Worm (Caenorhabditis elegans): ENCODE measurements around the gene F18E9.8.

F18E9.8 gene

DNA sequence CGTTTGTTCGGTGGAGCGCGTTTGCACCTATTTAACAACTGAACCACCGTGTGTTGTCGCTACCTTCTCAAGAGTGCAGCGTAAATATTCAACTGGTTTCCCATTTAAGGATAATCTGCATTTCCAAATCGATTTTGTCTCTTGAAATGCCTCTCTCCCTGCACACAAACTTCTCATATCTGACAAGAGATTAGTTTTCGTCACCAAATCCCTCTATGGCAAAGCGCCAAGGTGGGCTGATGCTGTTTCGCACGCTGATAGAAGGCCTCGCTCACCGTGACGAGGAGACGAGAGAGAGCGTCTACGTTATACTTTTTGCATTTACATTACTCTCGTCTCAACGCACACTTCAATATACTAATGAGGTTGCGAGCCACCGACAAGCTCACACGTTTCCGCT is 18.4 kb upstream of the F18E9.8 start:
- TF ChIP-seq F49E8.2 (tag; optimal IDR thresholded peaks at IDR 0.05; ENCODE audit: borderline replicate concordance) = no peak
- no peak for TF ChIP-seq dmd-6 (GFP tag; IDR thresholded peaks at IDR 0.05)
- TF ChIP-seq ceh-62 (tag; optimal IDR thresholded peaks at IDR 0.05) = no peak
- TF ChIP-seq ztf-11 (tag; optimal IDR thresholded peaks at IDR 0.05) = no peak
- TF ChIP-seq lsy-2 (tag; optimal IDR thresholded peaks at IDR 0.05) = no peak
- no peak for TF ChIP-seq spr-1 (tag; optimal IDR thresholded peaks at IDR 0.05)
- TF ChIP-seq hmg-1.1 (GFP tag; IDR thresholded peaks at IDR 0.05) = no peak
- no peak for TF ChIP-seq ceh-82 (tag; optimal IDR thresholded peaks at IDR 0.05)
- no peak for TF ChIP-seq hlh-30 (tag; optimal IDR thresholded peaks at IDR 0.05; ENCODE audit: insufficient read depth)
- TF ChIP-seq unc-39 (tag; optimal IDR thresholded peaks at IDR 0.05) = no peak
- no peak for TF ChIP-seq nhr-76 (tag; optimal IDR thresholded peaks at IDR 0.05)
- no peak for TF ChIP-seq skn-1 (tag; optimal IDR thresholded peaks at IDR 0.05)
- TF ChIP-seq zip-2 (tag; optimal IDR thresholded peaks at IDR 0.05) = no peak
- TF ChIP-seq mep-1 (tag; optimal IDR thresholded peaks at IDR 0.05) = no peak

DNA sequence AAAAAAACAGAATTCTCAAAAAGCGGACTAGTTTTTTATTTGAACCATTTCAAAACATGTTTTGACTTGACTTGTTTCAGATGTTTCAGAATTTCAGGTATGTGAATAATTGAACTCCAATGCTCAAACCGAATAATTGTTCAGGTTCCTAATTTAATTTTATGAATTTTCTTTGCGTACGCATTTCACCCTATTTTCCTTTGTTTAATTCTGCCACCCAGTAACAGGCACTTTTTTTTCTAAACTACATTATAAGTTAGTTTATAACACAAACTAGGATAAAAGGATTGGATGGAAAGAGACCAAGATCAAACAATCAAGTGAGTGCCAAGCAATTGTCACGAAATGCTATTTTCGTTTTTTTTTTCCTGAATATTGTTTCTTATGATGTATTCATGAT is 17.1 kb upstream of the F18E9.8 start:
- TF ChIP-seq spr-1 (tag; optimal IDR thresholded peaks at IDR 0.05) (no peak), ceh-82 (tag; optimal IDR thresholded peaks at IDR 0.05) (no peak), aha-1 (tag) (peak; percentile 93)

DNA sequence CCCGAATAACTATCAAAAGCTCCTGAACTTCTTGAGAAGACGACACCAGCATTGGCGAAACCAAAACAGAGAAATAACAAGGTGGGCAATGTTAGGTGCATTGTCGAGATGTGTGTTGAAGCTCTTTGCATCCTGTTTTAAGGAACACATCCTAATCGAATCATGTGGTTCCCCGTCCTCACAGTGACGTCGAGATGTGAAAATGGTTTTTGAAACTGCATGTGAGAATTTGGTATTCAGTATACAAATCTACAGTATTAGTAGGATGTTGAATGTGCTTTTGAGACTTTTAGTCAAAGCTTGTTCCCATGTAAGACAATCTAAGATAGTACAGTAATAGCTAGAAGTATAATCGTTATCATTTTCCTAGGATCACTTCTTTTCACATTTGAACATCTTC is 16.3 kb upstream of the F18E9.8 start, which contains the start of gene F18E9.7:
Gene F18E9.7, minus strand, starts transcription at position 101 of the 400 bp plus-strand sequence.
- TF ChIP-seq nhr-76 (tag; optimal IDR thresholded peaks at IDR 0.05) (no peak), aha-1 (tag) (no peak), snpc-1.2 (GFP tag; IDR thresholded peaks at IDR 0.05) (no peak), T26A8.4 (GFP tag; IDR thresholded peaks at IDR 0.05) (no peak), vab-7 (GFP tag; IDR thresholded peaks at IDR 0.05) (no peak), rbr-2 (tag; optimal IDR thresholded peaks at IDR 0.05) (no peak), ceh-82 (tag; optimal IDR thresholded peaks at IDR 0.05) (no peak), Y75B8A.6 (GFP tag; IDR thresholded peaks at IDR 0.05) (no peak), gei-8 (GFP tag; optimal IDR thresholded peaks at IDR 0.05) (no peak), hmg-1.1 (GFP tag; IDR thresholded peaks at IDR 0.05) (no peak), ztf-11 (tag; optimal IDR thresholded peaks at IDR 0.05) (no peak), ceh-62 (tag; optimal IDR thresholded peaks at IDR 0.05) (no peak), cey-2 (tag; optimal IDR thresholded peaks at IDR 0.05; ENCODE audit: borderline replicate concordance, insufficient read depth) (no peak), ceh-32 (tag; optimal IDR thresholded peaks at IDR 0.05; ENCODE audit: poor library complexity) (no peak), hlh-30 (tag; optimal IDR thresholded peaks at IDR 0.05; ENCODE audit: insufficient read depth) (no peak), T20F7.1 (GFP tag; optimal IDR thresholded peaks at IDR 0.05) (no peak), lim-7 (GFP tag; IDR thresholded peaks at IDR 0.05) (no peak), dmd-6 (GFP tag; IDR thresholded peaks at IDR 0.05) (no peak), tra-1 (GFP tag; IDR thresholded peaks at IDR 0.05) (no peak), F49E8.2 (tag; optimal IDR thresholded peaks at IDR 0.05; ENCODE audit: borderline replicate concordance) (no peak)

DNA sequence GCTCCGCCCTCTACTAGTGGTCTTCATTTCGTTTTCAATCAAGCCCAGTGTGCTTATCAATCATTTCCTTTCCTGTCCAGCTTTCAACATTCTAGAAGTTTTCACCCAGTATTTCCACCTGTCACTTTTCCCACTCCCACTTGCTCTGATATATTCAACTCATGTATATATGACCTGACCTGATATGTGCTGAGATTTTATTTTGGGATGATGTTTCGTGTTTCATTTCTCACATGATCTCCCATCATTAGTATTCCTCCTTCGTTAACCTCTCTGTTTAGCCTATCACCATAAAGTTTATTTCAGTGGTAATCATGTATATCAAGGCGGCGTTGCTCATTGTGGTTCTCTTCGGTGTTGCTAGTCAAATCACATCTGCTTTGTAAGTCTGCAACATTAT is 11.5 kb upstream of the F18E9.8 start, which contains the start of gene nlp-7:
Gene nlp-7, plus strand, starts transcription at position 301 of the 400 bp plus-strand sequence.
- no peak for TF ChIP-seq Y75B8A.6 (GFP tag; IDR thresholded peaks at IDR 0.05)
- no peak for TF ChIP-seq mes-2 (tag; optimal IDR thresholded peaks at IDR 0.05; ENCODE audit: poor library complexity, severe bottlenecking)
- TF ChIP-seq zag-1 (tag; optimal IDR thresholded peaks at IDR 0.05) = no peak
- TF ChIP-seq R02D3.7 (tag; optimal IDR thresholded peaks at IDR 0.05) = no peak
- TF ChIP-seq arid-1 (GFP tag; conservative IDR thresholded peaks at IDR 0.05) = no peak
- no peak for TF ChIP-seq snpc-4 (tag; optimal IDR thresholded peaks at IDR 0.05)
- TF ChIP-seq vab-7 (GFP tag; IDR thresholded peaks at IDR 0.05) = no peak
- no peak for TF ChIP-seq lin-29 (GFP tag; IDR thresholded peaks at IDR 0.05)
- TF ChIP-seq zip-11 (GFP tag; IDR thresholded peaks at IDR 0.05) = no peak
- no peak for TF ChIP-seq daf-19 (GFP tag; conservative IDR thresholded peaks at IDR 0.05)
- TF ChIP-seq cey-2 (tag; optimal IDR thresholded peaks at IDR 0.05; ENCODE audit: borderline replicate concordance, insufficient read depth) = no peak
- TF ChIP-seq F49E8.2 (tag; optimal IDR thresholded peaks at IDR 0.05; ENCODE audit: borderline replicate concordance) = no peak
- no peak for TF ChIP-seq hmg-1.1 (GFP tag; IDR thresholded peaks at IDR 0.05)
- TF ChIP-seq tra-1 (GFP tag; IDR thresholded peaks at IDR 0.05) = no peak
- TF ChIP-seq dmd-9 (GFP tag; IDR thresholded peaks at IDR 0.05) = no peak
- TF ChIP-seq ceh-82 (tag; optimal IDR thresholded peaks at IDR 0.05) = no peak
- no peak for TF ChIP-seq fos-1 (tag; optimal IDR thresholded peaks at IDR 0.05)
- TF ChIP-seq Y48G9A.11 (GFP tag; IDR thresholded peaks at IDR 0.05) = no peak
- no peak for TF ChIP-seq dmd-8 (GFP tag; IDR thresholded peaks at IDR 0.05)
